Fruit fly (Drosophila melanogaster): ENCODE data around the gene beta-Man.

dm6 chr3R:4220030-4220429 lies 23.0 kb downstream of the beta-Man start, which contains the start of gene CG31516:
- no peak for TF ChIP-seq vri (GFP tag; optimal IDR thresholded peaks at IDR 0.05)
- no peak for TF ChIP-seq Blimp-1 (GFP tag; optimal IDR thresholded peaks at IDR 0.05)
- TF ChIP-seq CG32006 (GFP tag; optimal IDR thresholded peaks at IDR 0.05) = no peak
- TF ChIP-seq fd59A (GFP tag; optimal IDR thresholded peaks at IDR 0.05) = no peak
- TF ChIP-seq acj6 (GFP tag; optimal IDR thresholded peaks at IDR 0.05) = no peak
- TF ChIP-seq Gug (GFP tag; IDR thresholded peaks at IDR 0.05) = no peak
- no peak for TF ChIP-seq Sox14 (GFP tag; optimal IDR thresholded peaks at IDR 0.05)
- TF ChIP-seq CG4318 (GFP tag; optimal IDR thresholded peaks at IDR 0.05) = no peak

All from whole organism, prepupa.